Worm (Caenorhabditis elegans): ENCODE measurements around the gene dat-1.

- TF ChIP-seq pha-4 (tag; optimal IDR thresholded peaks at IDR 0.05) (no peak), ham-2 (GFP tag; optimal IDR thresholded peaks at IDR 0.05) (no peak), lin-13 (tag; optimal IDR thresholded peaks at IDR 0.05) (no peak)
Measured at ce11 chrIII:9288540-9288939, 45.8 kb downstream of the dat-1 start.
